Fruit fly (Drosophila melanogaster): ENCODE data around the gene hyx.

- TF ChIP-seq CTCF (optimal IDR thresholded peaks at IDR 0.05) (no peak), CG8478 (optimal IDR thresholded peaks at IDR 0.05) (no peak)
These were observed 11.5 kb upstream of the hyx start for dm6 chr3R:9027082-9027481.
